Worm (Caenorhabditis elegans) whole organism, young adult: ENCODE measurements around the gene srt-22.
A peak's percentile ranks its signal among the peaks of the same experiment; 100 is the strongest.
"Not testable (repeated sequence)": the region's sequence is repeated elsewhere in the genome, so short reads cannot be mapped to it uniquely, and the experiment has no call there.

Experiments used
- C17E4.6 ChIP-seq: fragments of 200-800 bp; sonication (Bioruptor generic); IDR thresholded peaks from 2 replicates; pipeline ENCODE4 v1.3.6; 2022; ENCODE audit warnings: missing genetic modification reagents, missing genetic modification characterization, missing compliant biosample characterization
- F33H1.4 ChIP-seq: fragments of 200-800 bp; sonication (Bioruptor generic); IDR thresholded peaks from 2 replicates; pipeline ENCODE4 v1.3.6; 2022; ENCODE audit warnings: missing genetic modification reagents, missing genetic modification characterization, missing compliant biosample characterization
- F39B2.1 ChIP-seq: fragments of 200-800 bp; sonication (Bioruptor generic); IDR thresholded peaks from 2 replicates; pipeline ENCODE4 v1.3.6; 2022; ENCODE audit warnings: missing genetic modification reagents, missing genetic modification characterization, missing compliant biosample characterization
- F57A8.1 ChIP-seq: fragments of 200-800 bp; sonication (Bioruptor generic); optimal IDR thresholded peaks from 2 replicates; lab custom pipeline; 2018; ENCODE audit warnings: mild to moderate bottlenecking, missing genetic modification characterization, moderate library complexity, missing compliant biosample characterization
- Y53F4B.3 ChIP-seq: fragments of 200-800 bp; sonication (Bioruptor generic); IDR thresholded peaks from 2 replicates; pipeline ENCODE4 v1.3.6; 2022; ENCODE audit warnings: missing genetic modification reagents, missing genetic modification characterization, missing compliant biosample characterization
- Y53G8AR.9 ChIP-seq: fragments of 200-800 bp; sonication (Bioruptor generic); conservative IDR thresholded peaks from 2 replicates; pipeline ENCODE4 v1.3.6; 2022; ENCODE audit warnings: missing genetic modification reagents, missing genetic modification characterization, missing compliant biosample characterization
- Y56A3A.18 ChIP-seq: fragments of 200-800 bp; sonication (Bioruptor generic); IDR thresholded peaks from 2 replicates; pipeline ENCODE4 v1.3.6; 2022; ENCODE audit warnings: missing genetic modification reagents, missing genetic modification characterization, missing compliant biosample characterization
- Y67H2A.10 ChIP-seq: fragments of 200-800 bp; sonication (Bioruptor generic); conservative IDR thresholded peaks from 2 replicates; pipeline ENCODE4 v1.3.6; 2022; ENCODE audit warnings: missing genetic modification reagents, missing genetic modification characterization, missing compliant biosample characterization
- Y79H2A.3 ChIP-seq: fragments of 200-800 bp; sonication (Bioruptor generic); conservative IDR thresholded peaks from 2 replicates; pipeline ENCODE4 v1.3.6; 2022; ENCODE audit warnings: missing genetic modification reagents, missing genetic modification characterization, missing compliant biosample characterization
- Y95B8A.8 ChIP-seq: fragments of 200-800 bp; sonication (Bioruptor generic); IDR thresholded peaks from 2 replicates; pipeline ENCODE4 v1.3.6; 2022; ENCODE audit warnings: missing genetic modification reagents, missing genetic modification characterization, missing compliant biosample characterization
- aptf-3 ChIP-seq: fragments of 200-800 bp; sonication (Bioruptor generic); IDR thresholded peaks from 2 replicates; pipeline ENCODE4 v1.3.6; 2022; ENCODE audit warnings: missing genetic modification characterization, missing compliant biosample characterization
- athp-1 ChIP-seq: sonication (generic microtip); optimal IDR thresholded peaks from 2 replicates; lab custom pipeline; 2017; ENCODE audit warnings: mild to moderate bottlenecking, missing genetic modification characterization, missing compliant biosample characterization
- attf-6 ChIP-seq: fragments of 200-800 bp; sonication (Bioruptor generic); IDR thresholded peaks from 2 replicates; pipeline ENCODE4 v1.3.6; 2022; ENCODE audit warnings: missing genetic modification reagents, missing genetic modification characterization, missing compliant biosample characterization
- bed-2 ChIP-seq: fragments of 200-800 bp; sonication (Bioruptor generic); IDR thresholded peaks from 2 replicates; pipeline ENCODE4 v1.3.6; 2022; ENCODE audit warnings: missing genetic modification reagents, missing genetic modification characterization, missing compliant biosample characterization
- cebp-1 ChIP-seq, 2 experiments: fragments of 200-800 bp in 1 of 2; sonication (Bioruptor generic) in 1 of 2; sonication (generic microtip) in 1 of 2; IDR thresholded peaks in 1 of 2; optimal IDR thresholded peaks in 1 of 2; 2 replicates each; pipeline versions ENCODE4 v1.3.6 to Lab custom; 2017 to 2022; ENCODE audit warnings: missing compliant biosample characterization in 2 of 2, missing genetic modification characterization in 2 of 2, mild to moderate bottlenecking in 1 of 2, missing genetic modification reagents in 1 of 2, moderate library complexity in 1 of 2
- cebp-2 ChIP-seq: fragments of 200-800 bp; sonication (Bioruptor generic); IDR thresholded peaks from 2 replicates; pipeline ENCODE4 v1.3.6; 2022; ENCODE audit warnings: missing genetic modification characterization, missing compliant biosample characterization
- ceh-100 ChIP-seq: fragments of 200-800 bp; sonication (Bioruptor generic); IDR thresholded peaks from 2 replicates; pipeline ENCODE4 v1.3.6; 2022; ENCODE audit warnings: missing genetic modification reagents, missing genetic modification characterization, missing compliant biosample characterization
- ceh-58 ChIP-seq: fragments of 200-800 bp; sonication (Bioruptor generic); IDR thresholded peaks from 2 replicates; pipeline ENCODE4 v1.3.6; 2022; ENCODE audit warnings: missing genetic modification characterization, missing compliant biosample characterization
- egrh-3 ChIP-seq: fragments of 200-800 bp; sonication (Bioruptor generic); IDR thresholded peaks from 2 replicates; pipeline ENCODE4 v1.3.6; 2022; ENCODE audit warnings: missing genetic modification reagents, missing genetic modification characterization, missing compliant biosample characterization
- ekl-4 ChIP-seq: fragments of 200-800 bp; sonication (Bioruptor generic); IDR thresholded peaks from 2 replicates; pipeline ENCODE4 v1.3.6; 2022; ENCODE audit warnings: missing genetic modification reagents, missing genetic modification characterization, missing compliant biosample characterization
- hmg-1.2 ChIP-seq: fragments of 200-800 bp; sonication (Bioruptor generic); IDR thresholded peaks from 2 replicates; pipeline ENCODE4 v1.3.6; 2022; ENCODE audit warnings: missing genetic modification reagents, missing genetic modification characterization, missing compliant biosample characterization
- hsf-1 ChIP-seq: fragments of 200-800 bp; sonication (Bioruptor generic); IDR thresholded peaks from 2 replicates; pipeline ENCODE4 v1.3.6; 2022; ENCODE audit warnings: missing genetic modification reagents, missing genetic modification characterization, missing compliant biosample characterization
- lag-1 ChIP-seq: fragments of 200-800 bp; sonication (Bioruptor generic); IDR thresholded peaks from 2 replicates; pipeline ENCODE4 v1.3.6; 2022; ENCODE audit warnings: missing genetic modification reagents, missing genetic modification characterization, missing compliant biosample characterization
- lsl-1 ChIP-seq: fragments of 200-800 bp; sonication (Bioruptor generic); optimal IDR thresholded peaks from 2 replicates; lab custom pipeline; 2018; ENCODE audit warnings: mild to moderate bottlenecking, missing genetic modification characterization, moderate library complexity, missing compliant biosample characterization
- madf-3 ChIP-seq: fragments of 200-800 bp; sonication (Bioruptor generic); IDR thresholded peaks from 2 replicates; pipeline ENCODE4 v1.3.6; 2022; ENCODE audit warnings: missing genetic modification reagents, missing genetic modification characterization, missing compliant biosample characterization
- madf-6 ChIP-seq: fragments of 200-800 bp; sonication (Bioruptor generic); IDR thresholded peaks from 2 replicates; pipeline ENCODE4 v1.3.6; 2022; ENCODE audit warnings: missing genetic modification reagents, missing genetic modification characterization, missing compliant biosample characterization
- mel-28 ChIP-seq: sonication (generic microtip); optimal IDR thresholded peaks from 2 replicates; lab custom pipeline; 2016; ENCODE audit warnings: borderline replicate concordance, mild to moderate bottlenecking, missing genetic modification characterization, missing compliant biosample characterization
- nfyb-1 ChIP-seq: fragments of 200-800 bp; sonication (Bioruptor generic); IDR thresholded peaks from 2 replicates; pipeline ENCODE4 v1.3.6; 2022; ENCODE audit warnings: missing genetic modification reagents, missing genetic modification characterization, missing compliant biosample characterization
- nhr-80 ChIP-seq: sonication (generic microtip); optimal IDR thresholded peaks from 2 replicates; lab custom pipeline; 2016; ENCODE audit warnings: missing genetic modification characterization, missing compliant biosample characterization
- pbrm-1 ChIP-seq: fragments of 200-800 bp; sonication (Bioruptor generic); IDR thresholded peaks from 2 replicates; pipeline ENCODE4 v1.3.6; 2022; ENCODE audit warnings: missing genetic modification reagents, missing genetic modification characterization, missing compliant biosample characterization
- rpc-1 ChIP-seq, 2 experiments: fragments of 150-350 bp in 1 of 2; sonication (generic microtip) in 1 of 2; optimal IDR thresholded peaks; 2 replicates each; lab custom pipeline; 2014 to 2018; ENCODE audit warnings: missing biosample characterization in 1 of 2, missing genetic modification characterization in 1 of 2, missing genetic modification reagents in 1 of 2, missing genotype in 1 of 2
- snpc-3.4 ChIP-seq: sonication (generic microtip); optimal IDR thresholded peaks from 2 replicates; lab custom pipeline; 2017; ENCODE audit warnings: missing genetic modification characterization, mild to moderate bottlenecking, missing compliant biosample characterization, antibody characterized with exemption, moderate library complexity, missing genotype, missing genetic modification reagents
- snpc-4 ChIP-seq, 5 experiments: fragments of 150-350 bp in 1 of 5; sonication (generic microtip) in 4 of 5; optimal IDR thresholded peaks; 2 replicates each; lab custom pipeline; 2014 to 2018; ENCODE audit warnings: missing genetic modification characterization in 5 of 5, missing biosample characterization in 3 of 5, antibody characterized with exemption in 2 of 5, mild to moderate bottlenecking in 2 of 5, missing compliant biosample characterization in 2 of 5, missing genotype in 2 of 5, moderate library complexity in 2 of 5, missing genetic modification reagents in 1 of 5
- tbp1 ChIP-seq: fragments of 200-800 bp; sonication (Bioruptor generic); optimal IDR thresholded peaks from 2 replicates; lab custom pipeline; 2018; ENCODE audit warnings: mild to moderate bottlenecking, missing genetic modification characterization, missing compliant biosample characterization
- ztf-28 ChIP-seq: fragments of 200-800 bp; sonication (Bioruptor generic); IDR thresholded peaks from 2 replicates; pipeline ENCODE4 v1.3.6; 2022; ENCODE audit warnings: missing genetic modification reagents, missing genetic modification characterization, missing compliant biosample characterization

Gene srt-22

ce11 chrV:15327745-15328447 lies 12.2 kb upstream of the srt-22 start, which contains the start of gene ZK1037.6:
ZK1037.6 (minus strand) TSS chrV:15327795.
- TF ChIP-seq athp-1 (tag; lab: Kevin White, UChicago) (no peak), Y53G8AR.9 (GFP tag; lab: Robert Waterston, UW) (no peak), snpc-4 (GFP tag; optimal IDR thresholded peaks at IDR 0.05; lab: Kevin White, UChicago) (no peak), snpc-4 (tag; optimal IDR thresholded peaks at IDR 0.05; lab: Kevin White, UChicago) (no peak)

- TF ChIP-seq lag-1 = no peak
- peak; percentile 23 for TF ChIP-seq nhr-80 (tag; lab: Kevin White, UChicago)
Observed at ce11 chrV:15323417-15323816, 7.7 kb upstream of the srt-22 start.

- TF ChIP-seq snpc-3.4 (tag; lab: Kevin White, UChicago); F57A8.1; hsf-1: not testable (repeated sequence)
- TF ChIP-seq, all 124 proteins: peak for 0; not testable (repeated sequence) for 124
Observed at ce11 chrV:15322653-15323052, 6.9 kb upstream of the srt-22 start, which contains the start of gene nhr-247. nhr-247 (plus strand) TSS chrV:15322982.

- TF ChIP-seq ztf-28 = 0 out of 2 replicates have a peak, but pooled peaks have one; percentile 7
- TF ChIP-seq F33H1.4 = peak; percentile 68
- peak; percentile 80 for TF ChIP-seq egrh-3 (GFP tag; lab: Robert Waterston, UW)
Observed at ce11 chrV:15321912-15322311, 6.2 kb upstream of the srt-22 start.

- TF ChIP-seq C17E4.6 (peak; percentile 39; the same call in 1 of the 2 replicates), attf-6 (GFP tag; lab: Robert Waterston, UW) (peak; percentile 82), ztf-28 (peak; percentile 73; the same call in 1 of the 2 replicates), ceh-100 (GFP tag; lab: Robert Waterston, UW) (peak; percentile 77), ekl-4 (GFP tag; lab: Robert Waterston, UW) (peak; percentile 95), egrh-3 (GFP tag; lab: Robert Waterston, UW) (peak; percentile 96), mel-28 (peak; percentile 15), lsl-1 (GFP tag; lab: Kevin White, UChicago) (peak; percentile 16), aptf-3 (GFP tag; lab: Robert Waterston, UW) (peak; percentile 88), hmg-1.2 (GFP tag; lab: Robert Waterston, UW) (0 out of 2 replicates have a peak, but pooled peaks have one; percentile 13), cebp-1 (GFP tag; IDR thresholded peaks at IDR 0.05; lab: Robert Waterston, UW) (peak; percentile 57; the same call in 1 of the 2 replicates), bed-2 (GFP tag; lab: Robert Waterston, UW) (0 out of 2 replicates have a peak, but pooled peaks have one; percentile 17), F39B2.1 (GFP tag; lab: Robert Waterston, UW) (peak; percentile 79), tbp1 (GFP tag; lab: Kevin White, UChicago) (peak; percentile 9), Y53F4B.3 (GFP tag; lab: Robert Waterston, UW) (peak; percentile 69), F33H1.4 (peak; percentile 23; the same call in 1 of the 2 replicates), hsf-1 (peak; percentile 99), Y53G8AR.9 (GFP tag; lab: Robert Waterston, UW) (peak; percentile 76; the same call in 1 of the 2 replicates), madf-6 (GFP tag; lab: Robert Waterston, UW) (peak; percentile 83), Y95B8A.8 (GFP tag; lab: Robert Waterston, UW) (peak; percentile 87; the same call in 1 of the 2 replicates), Y67H2A.10 (GFP tag; lab: Robert Waterston, UW) (0 out of 2 replicates have a peak, but pooled peaks have one; percentile 47), cebp-2 (GFP tag; lab: Robert Waterston, UW) (0 out of 2 replicates have a peak, but pooled peaks have one; percentile 22), nfyb-1 (peak; percentile 86), pbrm-1 (GFP tag; lab: Robert Waterston, UW) (peak; percentile 87), madf-3 (peak; percentile 93), rpc-1 (optimal IDR thresholded peaks at IDR 0.05; lab: Kevin White, UChicago) (peak; percentile 26), Y79H2A.3 (GFP tag; lab: Robert Waterston, UW) (peak; percentile 88), ceh-58 (GFP tag; lab: Robert Waterston, UW) (peak; percentile 94), Y56A3A.18 (GFP tag; lab: Robert Waterston, UW) (peak; percentile 83)
- TF ChIP-seq cebp-1, rpc-1 (tag; optimal IDR thresholded peaks at IDR 0.05; lab: Kevin White, UChicago): not testable (repeated sequence)
Observed at ce11 chrV:15320756-15321332, 5.1 kb upstream of the srt-22 start.
